Worm (Caenorhabditis elegans) whole organism, L1 larva: ENCODE results near the gene eas-1.

ENCODE experiments used
- C04F5.9 ChIP-seq: sonication (generic microtip); optimal IDR thresholded peaks from 2 replicates; lab custom pipeline; 2016; ENCODE audit warnings: missing genetic modification characterization, missing compliant biosample characterization
- C16A3.4 ChIP-seq: fragments of 150-350 bp; optimal IDR thresholded peaks from 2 replicates; lab custom pipeline; 2014; ENCODE audit warnings: missing biosample characterization, missing genetic modification characterization
- C34B4.2 ChIP-seq: sonication (generic microtip); optimal IDR thresholded peaks from 2 replicates; lab custom pipeline; 2017; ENCODE audit warnings: mild to moderate bottlenecking, missing genetic modification characterization, missing compliant biosample characterization
- aha-1 ChIP-seq: fragments of 150-350 bp; optimal IDR thresholded peaks from 2 replicates; lab custom pipeline; 2014; ENCODE audit warnings: missing biosample characterization, missing genetic modification characterization
- aly-2 ChIP-seq: fragments of 150-350 bp; optimal IDR thresholded peaks from 2 replicates; lab custom pipeline; 2014; ENCODE audit warnings: missing biosample characterization, missing genetic modification characterization
- blmp-1 ChIP-seq: fragments of 150-350 bp; optimal IDR thresholded peaks from 2 replicates; lab custom pipeline; 2014; ENCODE audit warnings: missing biosample characterization, missing genetic modification characterization
- ceh-88 ChIP-seq: fragments of 200-800 bp; sonication (Bioruptor generic); IDR thresholded peaks from 2 replicates; pipeline ENCODE4 v1.3.6; 2022; ENCODE audit warnings: missing genetic modification characterization, missing compliant biosample characterization
- ceh-90 ChIP-seq: sonication (generic microtip); optimal IDR thresholded peaks from 2 replicates; lab custom pipeline; 2016; ENCODE audit warnings: missing genetic modification characterization, missing compliant biosample characterization
- dpl-1 ChIP-seq, 3 experiments: fragments of 150-350 bp in 2 of 3; sonication (generic microtip) in 1 of 3; optimal IDR thresholded peaks; 2 replicates each; lab custom pipeline; 2014 to 2017; ENCODE audit warnings: missing biosample characterization in 3 of 3, missing genetic modification characterization in 3 of 3, missing genetic modification reagents in 3 of 3
- dsc-1 ChIP-seq: sonication (generic microtip); optimal IDR thresholded peaks from 2 replicates; lab custom pipeline; 2016; ENCODE audit warnings: mild to moderate bottlenecking, missing genetic modification characterization, missing compliant biosample characterization
- efl-1 ChIP-seq, 4 experiments: fragments of 150-350 bp; optimal IDR thresholded peaks in 3 of 4; peaks in 1 of 4; 1 replicate in 1 of 4; 2 replicates in 3 of 4; lab custom pipeline; 2014; ENCODE audit warnings: missing biosample characterization in 2 of 4, missing genetic modification characterization in 2 of 4, missing genetic modification reagents in 2 of 4
- egl-27 ChIP-seq, 2 experiments: fragments of 150-350 bp in 1 of 2; sonication (generic microtip); optimal IDR thresholded peaks; 3 replicates each; lab custom pipeline; 2017 to 2018; ENCODE audit warnings: missing biosample characterization in 2 of 2, missing genetic modification characterization in 2 of 2, missing genetic modification reagents in 2 of 2
- elt-2 ChIP-seq: sonication (generic microtip); optimal IDR thresholded peaks from 2 replicates; lab custom pipeline; 2016; ENCODE audit warnings: missing genetic modification characterization, mild to moderate bottlenecking, inconsistent platforms, missing compliant biosample characterization, missing genetic modification reagents
- elt-3 ChIP-seq, 6 experiments: fragments of 150-350 bp in 1 of 6; sonication (generic microtip); optimal IDR thresholded peaks; 2 replicates each; lab custom pipeline; 2017 to 2018; ENCODE audit warnings: missing biosample characterization in 6 of 6, missing genetic modification characterization in 6 of 6, inconsistent platforms in 1 of 6
- ets-5 ChIP-seq: fragments of 200-800 bp; sonication (Bioruptor generic); IDR thresholded peaks from 2 replicates; pipeline ENCODE4 v1.3.6; 2022; ENCODE audit warnings: missing genetic modification characterization, missing compliant biosample characterization
- fkh-8 ChIP-seq: sonication (generic microtip); optimal IDR thresholded peaks from 2 replicates; lab custom pipeline; 2016; ENCODE audit warnings: mild to moderate bottlenecking, missing genetic modification characterization, missing compliant biosample characterization
- grh-1 ChIP-seq: fragments of 200-800 bp; sonication (Bioruptor generic); IDR thresholded peaks from 2 replicates; pipeline ENCODE4 v1.3.6; 2022; ENCODE audit warnings: missing genetic modification reagents, missing genetic modification characterization, missing compliant biosample characterization
- hlh-4 ChIP-seq: sonication (generic microtip); optimal IDR thresholded peaks from 2 replicates; lab custom pipeline; 2016; ENCODE audit warnings: mild to moderate bottlenecking, missing genetic modification characterization, missing compliant biosample characterization
- isw-1 ChIP-seq: fragments of 200-800 bp; sonication (Bioruptor generic); IDR thresholded peaks from 2 replicates; pipeline ENCODE4 v1.3.6; 2022; ENCODE audit warnings: missing genetic modification characterization, missing compliant biosample characterization
- lin-13 ChIP-seq: fragments of 150-350 bp; optimal IDR thresholded peaks from 2 replicates; lab custom pipeline; 2014; ENCODE audit warnings: missing biosample characterization, missing genetic modification reagents, missing genetic modification characterization
- lin-14 ChIP-seq: fragments of 200-800 bp; sonication (Bioruptor generic); optimal IDR thresholded peaks from 2 replicates; lab custom pipeline; 2018; ENCODE audit warnings: mild to moderate bottlenecking, missing genetic modification characterization, moderate library complexity, missing compliant biosample characterization
- lin-15B ChIP-seq: fragments of 150-350 bp; sonication (generic microtip); optimal IDR thresholded peaks from 3 replicates; lab custom pipeline; 2014; ENCODE audit warnings: missing biosample characterization, missing genetic modification characterization
- mab-9 ChIP-seq: fragments of 200-800 bp; sonication (Bioruptor generic); IDR thresholded peaks from 2 replicates; pipeline ENCODE4 v1.3.6; 2022; ENCODE audit warnings: missing genetic modification reagents, missing genetic modification characterization, missing compliant biosample characterization
- mef-2 ChIP-seq: fragments of 150-350 bp; optimal IDR thresholded peaks from 2 replicates; lab custom pipeline; 2014; ENCODE audit warnings: missing biosample characterization, missing genetic modification characterization
- nhr-11 ChIP-seq: fragments of 150-350 bp; optimal IDR thresholded peaks from 2 replicates; lab custom pipeline; 2014; ENCODE audit warnings: missing biosample characterization, missing genetic modification characterization
- nhr-12 ChIP-seq: sonication (generic microtip); optimal IDR thresholded peaks from 2 replicates; lab custom pipeline; 2017; ENCODE audit warnings: missing biosample characterization, missing genetic modification characterization
- nhr-47 ChIP-seq: sonication (generic microtip); optimal IDR thresholded peaks from 2 replicates; lab custom pipeline; 2016; ENCODE audit warnings: mild to moderate bottlenecking, missing genetic modification characterization, moderate library complexity, missing compliant biosample characterization
- nhr-77 ChIP-seq: fragments of 150-350 bp; optimal IDR thresholded peaks from 2 replicates; lab custom pipeline; 2014; ENCODE audit warnings: missing biosample characterization, missing genetic modification characterization
- nhr-84 ChIP-seq: sonication (generic microtip); optimal IDR thresholded peaks from 2 replicates; lab custom pipeline; 2017; ENCODE audit warnings: missing biosample characterization, missing genetic modification characterization
- pag-3 ChIP-seq: sonication (generic microtip); optimal IDR thresholded peaks from 2 replicates; lab custom pipeline; 2017; ENCODE audit warnings: missing genetic modification characterization, mild to moderate bottlenecking, missing compliant biosample characterization, antibody characterized with exemption, borderline replicate concordance; ENCODE audit not compliant: insufficient read depth
- pqm-1 ChIP-seq: sonication (generic microtip); optimal IDR thresholded peaks from 3 replicates; lab custom pipeline; 2017; ENCODE audit warnings: missing biosample characterization, missing genetic modification characterization
- snpc-4 ChIP-seq: fragments of 150-350 bp; optimal IDR thresholded peaks from 2 replicates; lab custom pipeline; 2014; ENCODE audit warnings: missing biosample characterization, missing genetic modification characterization
- snu-23 ChIP-seq: sonication (generic microtip); optimal IDR thresholded peaks from 2 replicates; lab custom pipeline; 2016; ENCODE audit warnings: missing genetic modification characterization, missing compliant biosample characterization
- sptf-1 ChIP-seq: fragments of 150-350 bp; optimal IDR thresholded peaks from 2 replicates; lab custom pipeline; 2014; ENCODE audit warnings: missing biosample characterization, missing genetic modification characterization
- sup-37 ChIP-seq: fragments of 200-800 bp; sonication (Bioruptor generic); optimal IDR thresholded peaks from 2 replicates; lab custom pipeline; 2018; ENCODE audit warnings: mild to moderate bottlenecking, missing genetic modification characterization, missing compliant biosample characterization
- swsn-7 ChIP-seq: sonication (generic microtip); optimal IDR thresholded peaks from 2 replicates; lab custom pipeline; 2016; ENCODE audit warnings: missing genetic modification characterization, missing compliant biosample characterization
- unc-130 ChIP-seq: fragments of 150-350 bp; optimal IDR thresholded peaks from 2 replicates; lab custom pipeline; 2017; ENCODE audit warnings: missing biosample characterization, missing genetic modification characterization, inconsistent platforms
- unc-98 ChIP-seq: fragments of 200-800 bp; sonication (Bioruptor generic); IDR thresholded peaks from 2 replicates; pipeline ENCODE4 v1.3.6; 2022; ENCODE audit warnings: missing genetic modification characterization, missing compliant biosample characterization
- xbp-1 ChIP-seq: sonication (generic microtip); optimal IDR thresholded peaks from 2 replicates; lab custom pipeline; 2016; ENCODE audit warnings: missing genetic modification characterization, missing compliant biosample characterization
- zip-4 ChIP-seq: fragments of 200-800 bp; sonication (Bioruptor generic); optimal IDR thresholded peaks from 2 replicates; lab custom pipeline; 2018; ENCODE audit warnings: mild to moderate bottlenecking, missing genetic modification characterization, moderate library complexity, missing compliant biosample characterization
- ztf-11 ChIP-seq, 2 experiments: sonication (generic microtip); optimal IDR thresholded peaks; 2 replicates each; lab custom pipeline; 2016 to 2017; ENCODE audit warnings: missing genetic modification characterization in 2 of 2, missing biosample characterization in 1 of 2, missing compliant biosample characterization in 1 of 2

eas-1 gene

DNA sequence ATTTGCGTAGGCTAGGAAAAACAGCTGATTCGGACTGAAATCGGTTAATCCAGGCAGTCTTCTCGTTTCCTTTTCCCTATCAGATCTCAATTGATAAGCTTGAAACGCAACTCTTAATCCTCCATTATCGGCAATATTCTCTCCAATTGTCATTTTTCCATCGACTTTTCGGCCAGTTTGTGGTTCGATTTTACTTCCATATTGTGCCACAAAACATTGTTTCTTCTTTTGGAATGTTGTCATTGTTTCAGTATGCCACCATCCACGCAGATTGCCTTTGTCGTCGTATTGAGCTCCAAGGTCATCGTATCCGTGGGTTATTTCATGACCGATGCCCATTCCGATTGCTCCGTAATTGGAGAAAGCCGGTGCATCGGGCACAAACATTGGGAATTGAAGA, 35.6 kb downstream of the eas-1 start:
- TF ChIP-seq xbp-1 (tag; lab: Kevin White, UChicago): no peak

DNA sequence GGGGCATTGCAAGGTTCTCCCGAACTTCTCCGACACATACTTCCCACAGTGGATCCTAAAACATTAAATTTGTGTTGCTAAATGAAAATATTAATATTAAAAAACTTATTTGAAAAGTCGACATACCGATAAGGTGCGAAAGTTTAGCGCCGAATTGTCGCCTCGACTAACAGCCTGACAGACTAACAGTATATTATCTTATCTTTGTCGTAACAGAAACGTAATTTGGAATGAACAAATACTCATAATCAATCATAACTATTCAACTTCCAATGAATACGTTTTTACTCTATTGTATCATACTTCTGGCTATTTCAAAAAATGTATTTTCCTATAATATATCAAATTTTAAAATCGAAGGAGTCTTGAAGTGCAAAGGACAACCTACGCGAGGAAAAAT, 36.7 kb downstream of the eas-1 start, which contains the start of gene F26G1.11:
F26G1.11 (plus strand) TSS at position 205 of the 400 bp plus-strand sequence.
- TF ChIP-seq nhr-47 (no peak), dpl-1 (GFP tag; optimal IDR thresholded peaks at IDR 0.05; lab: Kevin White, UChicago) (no peak), nhr-84 (no peak), blmp-1 (tag; lab: Kevin White, UChicago) (peak; percentile 31), grh-1 (GFP tag; lab: Robert Waterston, UW) (no peak), lin-14 (peak; percentile 7), elt-2 (peak; percentile 94), unc-98 (no peak), ceh-88 (no peak), sup-37 (GFP tag; lab: Kevin White, UChicago) (no peak), swsn-7 (tag; lab: Kevin White, UChicago) (no peak), hlh-4 (tag; lab: Kevin White, UChicago) (no peak), lin-13 (no peak), pag-3 (tag; lab: Kevin White, UChicago) (no peak), nhr-11 (tag; lab: Kevin White, UChicago) (no peak), fkh-8 (tag; lab: Kevin White, UChicago) (no peak), C16A3.4 (tag; lab: Kevin White, UChicago) (no peak), snpc-4 (tag; lab: Kevin White, UChicago) (no peak), elt-3 (tag; optimal IDR thresholded peaks at IDR 0.05; lab: Kevin White, UChicago) (peak in 1 of 6 experiments; percentile 34), nhr-77 (tag; lab: Kevin White, UChicago) (no peak), mef-2 (tag; lab: Kevin White, UChicago) (no peak)

DNA sequence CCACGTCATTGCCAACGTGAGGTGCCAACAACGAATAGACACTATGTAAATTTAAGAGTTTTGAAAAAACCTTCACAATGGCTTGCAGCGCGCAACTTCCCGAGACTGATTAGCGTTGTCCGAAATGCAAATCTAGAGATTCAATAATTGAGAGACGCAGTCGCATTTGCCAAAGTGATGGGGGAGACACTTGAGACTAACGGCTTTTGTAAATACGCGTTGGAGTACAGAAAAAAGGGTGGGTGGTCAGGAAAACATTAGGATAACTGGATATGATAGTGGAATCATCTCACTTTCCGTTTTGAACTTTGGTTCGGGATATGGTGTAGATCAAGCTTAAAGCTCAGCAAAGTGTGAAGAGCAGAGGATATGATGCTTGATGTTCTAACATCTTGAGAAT, 39.5 kb downstream of the eas-1 start:
- no peak for TF ChIP-seq ceh-90 (tag; lab: Kevin White, UChicago)
- TF ChIP-seq efl-1 (optimal IDR thresholded peaks at IDR 0.05; lab: Kevin White, UChicago): no peak
- peak in 1 of 2 experiments; percentile 66 for TF ChIP-seq efl-1 (GFP tag; optimal IDR thresholded peaks at IDR 0.05 in 1 of 2; lab: Kevin White, UChicago)
- no peak for TF ChIP-seq snu-23 (GFP tag; lab: Kevin White, UChicago)
- TF ChIP-seq sptf-1 (tag; lab: Kevin White, UChicago): no peak

DNA sequence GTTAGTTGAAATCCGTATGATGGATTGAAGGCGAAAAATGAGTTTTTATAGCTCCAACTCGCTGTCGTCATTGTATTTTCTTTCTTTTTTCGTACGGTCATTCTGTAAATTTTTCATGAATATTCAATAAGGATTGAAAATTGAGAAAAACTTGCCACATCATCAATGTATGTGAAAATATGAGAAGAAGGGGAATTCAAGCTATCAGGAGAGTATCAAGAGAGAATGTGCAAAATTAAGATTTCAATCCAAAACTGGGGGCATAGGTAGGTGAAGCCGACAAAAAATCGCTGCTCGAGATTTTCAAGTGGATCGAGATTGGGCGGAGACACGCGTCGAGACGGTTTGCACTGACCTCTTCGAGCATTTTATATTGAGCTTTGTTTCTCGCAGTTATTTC, 44.2 kb downstream of the eas-1 start, which contains the start of gene nep-12:
nep-12 (minus strand) TSS at position 101 of the 400 bp plus-strand sequence.
- TF ChIP-seq lin-15B (tag; lab: Kevin White, UChicago) (no peak), pqm-1 (tag; lab: Kevin White, UChicago) (no peak), sptf-1 (tag; lab: Kevin White, UChicago) (no peak), ztf-11 (tag; optimal IDR thresholded peaks at IDR 0.05; lab: Kevin White, UChicago) (no peak), C04F5.9 (no peak), isw-1 (GFP tag; lab: Robert Waterston, UW) (no peak), hlh-4 (tag; lab: Kevin White, UChicago) (no peak), unc-130 (tag; lab: Kevin White, UChicago) (no peak), ets-5 (GFP tag; lab: Robert Waterston, UW) (no peak), egl-27 (tag; optimal IDR thresholded peaks at IDR 0.05; lab: Kevin White, UChicago) (no peak), elt-3 (tag; optimal IDR thresholded peaks at IDR 0.05; lab: Kevin White, UChicago) (no peak), aly-2 (tag; lab: Kevin White, UChicago) (no peak), C34B4.2 (no peak), dsc-1 (tag; lab: Kevin White, UChicago) (no peak), nhr-12 (tag; lab: Kevin White, UChicago) (no peak), mab-9 (GFP tag; lab: Robert Waterston, UW) (no peak), aha-1 (tag; lab: Kevin White, UChicago) (no peak), zip-4 (no peak)
